Worm (Caenorhabditis elegans) whole organism, L1 larva: ENCODE measurements around the gene fmo-2.

Source experiments
- C04F5.9 ChIP-seq: sonication (generic microtip); optimal IDR thresholded peaks from 2 replicates; lab custom pipeline; 2016; ENCODE audit warnings: missing genetic modification characterization, missing compliant biosample characterization
- C34B4.2 ChIP-seq: sonication (generic microtip); optimal IDR thresholded peaks from 2 replicates; lab custom pipeline; 2017; ENCODE audit warnings: mild to moderate bottlenecking, missing genetic modification characterization, missing compliant biosample characterization
- Y116A8C.19 ChIP-seq: sonication (generic microtip); optimal IDR thresholded peaks from 2 replicates; lab custom pipeline; 2016; ENCODE audit warnings: missing compliant biosample characterization, missing genetic modification characterization, borderline replicate concordance
- alr-1 ChIP-seq: fragments of 200-800 bp; sonication (Bioruptor generic); optimal IDR thresholded peaks from 2 replicates; lab custom pipeline; 2018; ENCODE audit warnings: borderline replicate concordance, mild to moderate bottlenecking, missing genetic modification characterization, missing compliant biosample characterization
- aly-2 ChIP-seq: fragments of 150-350 bp; optimal IDR thresholded peaks from 2 replicates; lab custom pipeline; 2014; ENCODE audit warnings: missing biosample characterization, missing genetic modification characterization
- ceh-8 ChIP-seq: fragments of 200-800 bp; sonication (Bioruptor generic); optimal IDR thresholded peaks from 2 replicates; lab custom pipeline; 2018; ENCODE audit warnings: mild to moderate bottlenecking, missing genetic modification characterization, moderate library complexity, missing compliant biosample characterization
- ceh-90 ChIP-seq: sonication (generic microtip); optimal IDR thresholded peaks from 2 replicates; lab custom pipeline; 2016; ENCODE audit warnings: missing genetic modification characterization, missing compliant biosample characterization
- dpl-1 ChIP-seq, 3 experiments: fragments of 150-350 bp in 2 of 3; sonication (generic microtip) in 1 of 3; optimal IDR thresholded peaks; 2 replicates each; lab custom pipeline; 2014 to 2017; ENCODE audit warnings: missing biosample characterization in 3 of 3, missing genetic modification characterization in 3 of 3, missing genetic modification reagents in 3 of 3
- dsc-1 ChIP-seq: sonication (generic microtip); optimal IDR thresholded peaks from 2 replicates; lab custom pipeline; 2016; ENCODE audit warnings: mild to moderate bottlenecking, missing genetic modification characterization, missing compliant biosample characterization
- efl-1 ChIP-seq, 4 experiments: fragments of 150-350 bp; optimal IDR thresholded peaks in 3 of 4; peaks in 1 of 4; 1 replicate in 1 of 4; 2 replicates in 3 of 4; lab custom pipeline; 2014; ENCODE audit warnings: missing biosample characterization in 2 of 4, missing genetic modification characterization in 2 of 4, missing genetic modification reagents in 2 of 4
- elt-2 ChIP-seq: sonication (generic microtip); optimal IDR thresholded peaks from 2 replicates; lab custom pipeline; 2016; ENCODE audit warnings: missing genetic modification characterization, mild to moderate bottlenecking, inconsistent platforms, missing compliant biosample characterization, missing genetic modification reagents
- fkh-10 ChIP-seq: sonication (generic microtip); optimal IDR thresholded peaks from 2 replicates; lab custom pipeline; 2017; ENCODE audit warnings: missing biosample characterization, missing genetic modification reagents, missing genetic modification characterization
- fkh-8 ChIP-seq: sonication (generic microtip); optimal IDR thresholded peaks from 2 replicates; lab custom pipeline; 2016; ENCODE audit warnings: mild to moderate bottlenecking, missing genetic modification characterization, missing compliant biosample characterization
- fos-1 ChIP-seq: fragments of 150-350 bp; optimal IDR thresholded peaks from 2 replicates; lab custom pipeline; 2014; ENCODE audit warnings: missing biosample characterization, missing genetic modification characterization
- grh-1 ChIP-seq: fragments of 200-800 bp; sonication (Bioruptor generic); IDR thresholded peaks from 2 replicates; pipeline ENCODE4 v1.3.6; 2022; ENCODE audit warnings: missing genetic modification reagents, missing genetic modification characterization, missing compliant biosample characterization
- isw-1 ChIP-seq: fragments of 200-800 bp; sonication (Bioruptor generic); IDR thresholded peaks from 2 replicates; pipeline ENCODE4 v1.3.6; 2022; ENCODE audit warnings: missing genetic modification characterization, missing compliant biosample characterization
- jun-1 ChIP-seq: fragments of 150-350 bp; optimal IDR thresholded peaks from 2 replicates; lab custom pipeline; 2014; ENCODE audit warnings: missing biosample characterization, missing genetic modification reagents, missing genetic modification characterization
- lin-13 ChIP-seq: fragments of 150-350 bp; optimal IDR thresholded peaks from 2 replicates; lab custom pipeline; 2014; ENCODE audit warnings: missing biosample characterization, missing genetic modification reagents, missing genetic modification characterization
- lin-15B ChIP-seq: fragments of 150-350 bp; sonication (generic microtip); optimal IDR thresholded peaks from 3 replicates; lab custom pipeline; 2014; ENCODE audit warnings: missing biosample characterization, missing genetic modification characterization
- lin-35 ChIP-seq, 2 experiments: fragments of 150-350 bp; optimal IDR thresholded peaks; 2 replicates each; lab custom pipeline; 2014; ENCODE audit warnings: missing biosample characterization in 2 of 2, missing genetic modification characterization in 2 of 2, missing genetic modification reagents in 2 of 2
- lin-39 ChIP-seq: fragments of 150-350 bp; optimal IDR thresholded peaks from 2 replicates; lab custom pipeline; 2014; ENCODE audit warnings: missing biosample characterization, missing genetic modification reagents, missing genetic modification characterization
- nhr-12 ChIP-seq: sonication (generic microtip); optimal IDR thresholded peaks from 2 replicates; lab custom pipeline; 2017; ENCODE audit warnings: missing biosample characterization, missing genetic modification characterization
- nhr-19 ChIP-seq: fragments of 200-800 bp; sonication (Bioruptor generic); conservative IDR thresholded peaks from 2 replicates; pipeline ENCODE4 v1.3.6; 2022; ENCODE audit warnings: missing genetic modification characterization, missing compliant biosample characterization
- nhr-20 ChIP-seq: sonication (generic microtip); optimal IDR thresholded peaks from 2 replicates; lab custom pipeline; 2016; ENCODE audit warnings: mild to moderate bottlenecking, missing genetic modification characterization, missing compliant biosample characterization
- nhr-71 ChIP-seq: sonication (generic microtip); optimal IDR thresholded peaks from 2 replicates; lab custom pipeline; 2016; ENCODE audit warnings: mild to moderate bottlenecking, missing genetic modification characterization, moderate library complexity, missing compliant biosample characterization
- nhr-76 ChIP-seq: sonication (generic microtip); optimal IDR thresholded peaks from 2 replicates; lab custom pipeline; 2017; ENCODE audit warnings: missing biosample characterization, missing genetic modification characterization
- nhr-77 ChIP-seq: fragments of 150-350 bp; optimal IDR thresholded peaks from 2 replicates; lab custom pipeline; 2014; ENCODE audit warnings: missing biosample characterization, missing genetic modification characterization
- nhr-85 ChIP-seq: sonication (generic microtip); peaks from one replicate; lab custom pipeline; 2016; ENCODE audit warnings: missing genetic modification characterization, inconsistent platforms, missing compliant biosample characterization
- nhr-90 ChIP-seq: sonication (generic microtip); optimal IDR thresholded peaks from 2 replicates; lab custom pipeline; 2016; ENCODE audit warnings: mild to moderate bottlenecking, missing genetic modification characterization, missing compliant biosample characterization; ENCODE audit not compliant: poor library complexity
- pag-3 ChIP-seq: sonication (generic microtip); optimal IDR thresholded peaks from 2 replicates; lab custom pipeline; 2017; ENCODE audit warnings: missing genetic modification characterization, mild to moderate bottlenecking, missing compliant biosample characterization, antibody characterized with exemption, borderline replicate concordance; ENCODE audit not compliant: insufficient read depth
- pax-3 ChIP-seq: fragments of 200-800 bp; sonication (Bioruptor generic); optimal IDR thresholded peaks from 2 replicates; lab custom pipeline; 2018; ENCODE audit warnings: mild to moderate bottlenecking, missing genetic modification characterization, moderate library complexity, missing compliant biosample characterization
- skn-1 ChIP-seq: fragments of 150-350 bp; optimal IDR thresholded peaks from 2 replicates; lab custom pipeline; 2014; ENCODE audit warnings: missing biosample characterization, missing genetic modification characterization
- snpc-4 ChIP-seq: fragments of 150-350 bp; optimal IDR thresholded peaks from 2 replicates; lab custom pipeline; 2014; ENCODE audit warnings: missing biosample characterization, missing genetic modification characterization
- sox-4 ChIP-seq: sonication (generic microtip); optimal IDR thresholded peaks from 2 replicates; lab custom pipeline; 2016; ENCODE audit warnings: missing genetic modification characterization, missing compliant biosample characterization
- sptf-1 ChIP-seq: fragments of 150-350 bp; optimal IDR thresholded peaks from 2 replicates; lab custom pipeline; 2014; ENCODE audit warnings: missing biosample characterization, missing genetic modification characterization
- sup-37 ChIP-seq: fragments of 200-800 bp; sonication (Bioruptor generic); optimal IDR thresholded peaks from 2 replicates; lab custom pipeline; 2018; ENCODE audit warnings: mild to moderate bottlenecking, missing genetic modification characterization, missing compliant biosample characterization
- swsn-7 ChIP-seq: sonication (generic microtip); optimal IDR thresholded peaks from 2 replicates; lab custom pipeline; 2016; ENCODE audit warnings: missing genetic modification characterization, missing compliant biosample characterization
- tbx-2 ChIP-seq: sonication (generic microtip); optimal IDR thresholded peaks from 2 replicates; lab custom pipeline; 2016; ENCODE audit warnings: missing genetic modification characterization, missing compliant biosample characterization
- unc-30 ChIP-seq: sonication (generic microtip); optimal IDR thresholded peaks from 2 replicates; lab custom pipeline; 2017; ENCODE audit warnings: missing biosample characterization, missing genetic modification characterization
- unc-98 ChIP-seq: fragments of 200-800 bp; sonication (Bioruptor generic); IDR thresholded peaks from 2 replicates; pipeline ENCODE4 v1.3.6; 2022; ENCODE audit warnings: missing genetic modification characterization, missing compliant biosample characterization
- zag-1 ChIP-seq: fragments of 150-350 bp; optimal IDR thresholded peaks from 2 replicates; lab custom pipeline; 2014; ENCODE audit warnings: missing biosample characterization, missing genetic modification characterization
- zip-4 ChIP-seq: fragments of 200-800 bp; sonication (Bioruptor generic); optimal IDR thresholded peaks from 2 replicates; lab custom pipeline; 2018; ENCODE audit warnings: mild to moderate bottlenecking, missing genetic modification characterization, moderate library complexity, missing compliant biosample characterization

Gene fmo-2

DNA sequence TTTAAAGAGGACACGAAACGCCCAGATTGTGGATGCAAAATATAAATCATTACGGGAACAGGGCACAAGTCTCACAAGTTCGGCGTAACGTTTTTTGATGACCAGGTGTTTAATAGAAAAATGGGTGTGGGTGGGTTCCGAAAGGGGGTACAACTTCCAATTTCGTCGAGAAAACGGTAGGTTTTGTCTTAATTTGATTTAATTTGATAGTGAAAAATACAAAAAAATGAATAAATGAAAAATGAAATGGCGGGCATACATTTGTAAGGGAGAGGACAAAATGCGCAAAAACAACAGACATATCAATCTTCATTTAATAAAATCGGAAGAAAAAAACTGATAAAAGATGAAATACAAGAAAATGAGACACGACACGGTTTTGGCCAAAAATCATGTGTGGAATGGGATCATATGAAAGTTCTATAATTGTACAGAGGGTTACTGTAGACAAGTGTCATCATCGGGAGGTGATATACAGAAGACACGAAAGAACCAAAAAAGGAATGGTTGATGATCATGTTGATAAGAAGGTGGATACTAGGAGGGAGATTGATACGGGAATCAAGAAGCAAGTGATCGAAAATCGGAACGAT is 19.6 kb downstream of the fmo-2 start (continued):
- TF ChIP-seq unc-98: no peak
- TF ChIP-seq nhr-85: peak; percentile 88
- peak; percentile 36 for TF ChIP-seq tbx-2 (tag; lab: Kevin White, UChicago)
- TF ChIP-seq C34B4.2: no peak
- no peak for TF ChIP-seq sptf-1 (tag; lab: Kevin White, UChicago)
- no peak for TF ChIP-seq nhr-19 (GFP tag; lab: Robert Waterston, UW)
- no peak for TF ChIP-seq fos-1 (tag; lab: Kevin White, UChicago)

DNA sequence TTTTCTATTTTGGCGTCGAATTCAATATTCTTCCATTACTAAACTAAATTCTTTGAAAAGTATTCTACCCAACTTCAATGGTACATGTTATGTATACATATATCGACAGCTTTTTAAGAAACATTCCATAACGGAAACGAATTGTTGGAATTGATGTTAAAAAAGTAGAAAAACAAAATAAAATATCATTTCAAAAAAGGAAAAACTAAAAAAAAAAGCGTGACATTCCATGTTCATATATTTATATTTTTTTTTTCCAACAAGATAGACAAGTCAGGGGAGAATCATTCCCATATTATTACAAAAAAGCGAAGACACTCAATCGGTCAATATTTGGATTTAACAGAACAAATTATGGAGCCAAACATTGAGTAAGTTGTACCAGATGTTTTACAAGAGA is 22.9 kb downstream of the fmo-2 start, which contains the start of gene R102.10:
Gene R102.10, plus strand, starts transcription at position 301 of the 400 bp plus-strand sequence.
- TF ChIP-seq alr-1 (tag; lab: Kevin White, UChicago) (no peak), ceh-90 (tag; lab: Kevin White, UChicago) (no peak), jun-1 (tag; lab: Kevin White, UChicago) (no peak), pag-3 (tag; lab: Kevin White, UChicago) (no peak), aly-2 (tag; lab: Kevin White, UChicago) (no peak), isw-1 (GFP tag; lab: Robert Waterston, UW) (no peak), pax-3 (no peak), swsn-7 (tag; lab: Kevin White, UChicago) (no peak), fkh-10 (no peak), sox-4 (no peak), lin-35 (GFP tag; optimal IDR thresholded peaks at IDR 0.05; lab: Kevin White, UChicago) (no peak), lin-39 (tag; lab: Kevin White, UChicago) (no peak), fos-1 (tag; lab: Kevin White, UChicago) (no peak), sptf-1 (tag; lab: Kevin White, UChicago) (no peak), grh-1 (GFP tag; lab: Robert Waterston, UW) (no peak)
- TF ChIP-seq, all 84 proteins: peak for 0

DNA sequence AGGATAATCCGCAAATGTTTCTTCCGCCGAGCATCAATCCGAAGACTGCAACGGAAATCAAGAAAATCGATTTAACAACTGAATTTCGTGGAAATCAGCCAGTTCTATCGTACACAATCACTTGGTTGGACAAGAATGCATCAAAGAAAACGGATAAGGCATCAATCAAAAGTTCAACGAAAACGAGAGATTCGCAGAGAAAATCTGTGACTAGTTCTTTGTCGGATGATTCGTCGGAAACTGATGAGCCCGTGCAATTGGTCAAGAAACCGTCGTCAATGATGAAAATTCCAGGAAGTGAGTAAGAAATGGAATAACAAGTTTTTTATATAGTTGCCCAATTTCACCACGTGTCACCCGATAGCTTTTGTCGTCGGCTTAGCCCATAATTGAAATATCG is 23.8 kb downstream of the fmo-2 start, which contains the start of gene R102.6:
Gene R102.6, minus strand, starts transcription at position 101 of the 400 bp plus-strand sequence.
- TF ChIP-seq nhr-20 (no peak), C34B4.2 (no peak), sox-4 (no peak), Y116A8C.19 (tag; lab: Kevin White, UChicago) (no peak)

DNA sequence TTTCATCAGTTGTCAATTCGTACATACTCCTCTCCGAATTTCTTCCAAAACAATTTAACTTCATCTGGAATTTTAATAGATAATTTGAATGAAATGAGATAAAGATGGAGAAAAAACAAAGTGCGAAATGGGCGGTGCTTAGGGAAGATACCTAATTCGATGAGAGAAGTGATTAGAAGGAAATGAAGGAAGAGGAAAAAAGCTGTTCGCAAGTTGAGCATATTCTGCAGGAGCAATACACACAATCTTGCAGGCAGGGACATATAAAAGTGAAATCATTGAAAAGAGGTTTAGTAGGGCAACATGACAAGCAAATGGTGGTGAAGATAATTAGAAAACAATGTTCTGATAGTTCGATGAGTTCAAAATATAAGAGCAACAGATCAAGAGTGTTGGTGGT is 29.4 kb downstream of the fmo-2 start, which contains the start of gene glb-21:
Gene glb-21, minus strand, starts transcription at position 66 of the 400 bp plus-strand sequence.
- TF ChIP-seq efl-1 (optimal IDR thresholded peaks at IDR 0.05; lab: Kevin White, UChicago) (no peak), efl-1 (GFP tag; optimal IDR thresholded peaks at IDR 0.05 in 1 of 2; lab: Kevin White, UChicago) (peak in 1 of 2 experiments; percentile 75), jun-1 (tag; lab: Kevin White, UChicago) (no peak), lin-15B (tag; lab: Kevin White, UChicago) (no peak), nhr-12 (no peak)
- TF ChIP-seq, all 84 proteins: peak for 1

DNA sequence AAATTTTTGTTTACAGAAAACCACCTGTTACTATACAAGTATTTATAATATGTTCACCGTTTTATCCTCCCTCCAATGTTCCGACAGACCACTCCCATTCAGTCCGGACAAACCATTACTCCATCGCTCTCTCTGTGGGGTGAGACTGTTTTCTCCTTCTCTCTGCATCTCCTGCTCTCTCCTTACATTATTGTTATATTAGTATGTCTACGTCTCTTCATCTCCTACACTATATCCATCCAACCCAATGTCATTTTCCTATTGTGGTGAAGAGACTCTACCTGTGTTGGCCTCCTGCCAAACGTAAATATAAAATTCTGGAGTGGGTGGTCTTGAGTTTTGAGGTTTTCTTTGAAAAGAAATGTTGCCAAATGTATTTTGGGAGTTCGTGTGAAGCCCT is 32.3 kb downstream of the fmo-2 start:
- TF ChIP-seq ceh-8 (GFP tag; lab: Kevin White, UChicago): no peak
- peak; percentile 28 for TF ChIP-seq nhr-77 (tag; lab: Kevin White, UChicago)
- peak; percentile 45 for TF ChIP-seq nhr-71
- no peak for TF ChIP-seq unc-98
- TF ChIP-seq skn-1 (tag; lab: Kevin White, UChicago): no peak
- peak; percentile 22 for TF ChIP-seq nhr-90 (tag; lab: Kevin White, UChicago)
- TF ChIP-seq dsc-1 (tag; lab: Kevin White, UChicago): no peak
- no peak for TF ChIP-seq sup-37
- TF ChIP-seq lin-13 (GFP tag; lab: Kevin White, UChicago): no peak
- TF ChIP-seq zag-1 (tag; lab: Kevin White, UChicago): no peak
- peak in 1 of 2 experiments; percentile 46 for TF ChIP-seq lin-35 (GFP tag; optimal IDR thresholded peaks at IDR 0.05; lab: Kevin White, UChicago)
- TF ChIP-seq unc-30: no peak
- no peak for TF ChIP-seq pag-3 (tag; lab: Kevin White, UChicago)
- no peak for TF ChIP-seq sox-4
- TF ChIP-seq dpl-1 (GFP tag; optimal IDR thresholded peaks at IDR 0.05; lab: Kevin White, UChicago): peak; percentile 7 to 13 (median 12)
- TF ChIP-seq elt-2 (tag; lab: Kevin White, UChicago): no peak
- peak; percentile 42 for TF ChIP-seq fkh-8 (tag; lab: Kevin White, UChicago)
- no peak for TF ChIP-seq nhr-76 (tag; lab: Kevin White, UChicago)
- TF ChIP-seq zip-4 (GFP tag; lab: Kevin White, UChicago): no peak
- TF ChIP-seq snpc-4: no peak
- no peak for TF ChIP-seq tbx-2 (tag; lab: Kevin White, UChicago)
- TF ChIP-seq swsn-7 (tag; lab: Kevin White, UChicago): peak; percentile 23
- no peak for TF ChIP-seq C04F5.9 (tag; lab: Kevin White, UChicago)
- TF ChIP-seq aly-2 (tag; lab: Kevin White, UChicago): no peak
